Worm (Caenorhabditis elegans) whole organism, L1 larva: ENCODE measurements around the gene F58E6.5.

Source experiments
- C04F5.9 ChIP-seq: sonication (generic microtip); optimal IDR thresholded peaks from 2 replicates; lab custom pipeline; 2016; ENCODE audit warnings: missing genetic modification characterization, missing compliant biosample characterization
- C16A3.4 ChIP-seq: fragments of 150-350 bp; optimal IDR thresholded peaks from 2 replicates; lab custom pipeline; 2014; ENCODE audit warnings: missing biosample characterization, missing genetic modification characterization
- Y116A8C.19 ChIP-seq: sonication (generic microtip); optimal IDR thresholded peaks from 2 replicates; lab custom pipeline; 2016; ENCODE audit warnings: missing compliant biosample characterization, missing genetic modification characterization, borderline replicate concordance
- alr-1 ChIP-seq: fragments of 200-800 bp; sonication (Bioruptor generic); optimal IDR thresholded peaks from 2 replicates; lab custom pipeline; 2018; ENCODE audit warnings: borderline replicate concordance, mild to moderate bottlenecking, missing genetic modification characterization, missing compliant biosample characterization
- aly-2 ChIP-seq: fragments of 150-350 bp; optimal IDR thresholded peaks from 2 replicates; lab custom pipeline; 2014; ENCODE audit warnings: missing biosample characterization, missing genetic modification characterization
- ama-1 ChIP-seq: fragments of 150-350 bp; optimal IDR thresholded peaks from 2 replicates; lab custom pipeline; 2014
- blmp-1 ChIP-seq: fragments of 150-350 bp; optimal IDR thresholded peaks from 2 replicates; lab custom pipeline; 2014; ENCODE audit warnings: missing biosample characterization, missing genetic modification characterization
- ceh-82 ChIP-seq, 3 experiments: fragments of 150-350 bp in 1 of 3; sonication (generic microtip) in 2 of 3; optimal IDR thresholded peaks; 2 replicates each; lab custom pipeline; 2014 to 2017; ENCODE audit warnings: missing biosample characterization in 3 of 3, missing genetic modification characterization in 3 of 3
- ceh-90 ChIP-seq: sonication (generic microtip); optimal IDR thresholded peaks from 2 replicates; lab custom pipeline; 2016; ENCODE audit warnings: missing genetic modification characterization, missing compliant biosample characterization
- ces-1 ChIP-seq: fragments of 150-350 bp; optimal IDR thresholded peaks from 2 replicates; lab custom pipeline; 2014; ENCODE audit warnings: missing biosample characterization, missing genetic modification reagents, missing genetic modification characterization
- dsc-1 ChIP-seq: sonication (generic microtip); optimal IDR thresholded peaks from 2 replicates; lab custom pipeline; 2016; ENCODE audit warnings: mild to moderate bottlenecking, missing genetic modification characterization, missing compliant biosample characterization
- efl-1 ChIP-seq, 4 experiments: fragments of 150-350 bp; optimal IDR thresholded peaks in 3 of 4; peaks in 1 of 4; 1 replicate in 1 of 4; 2 replicates in 3 of 4; lab custom pipeline; 2014; ENCODE audit warnings: missing biosample characterization in 2 of 4, missing genetic modification characterization in 2 of 4, missing genetic modification reagents in 2 of 4
- egl-13 ChIP-seq: sonication (generic microtip); optimal IDR thresholded peaks from 2 replicates; lab custom pipeline; 2016; ENCODE audit warnings: missing genotype, missing genetic modification reagents, missing genetic modification characterization, missing compliant biosample characterization
- elt-2 ChIP-seq: sonication (generic microtip); optimal IDR thresholded peaks from 2 replicates; lab custom pipeline; 2016; ENCODE audit warnings: missing genetic modification characterization, mild to moderate bottlenecking, inconsistent platforms, missing compliant biosample characterization, missing genetic modification reagents
- elt-3 ChIP-seq, 6 experiments: fragments of 150-350 bp in 1 of 6; sonication (generic microtip); optimal IDR thresholded peaks; 2 replicates each; lab custom pipeline; 2017 to 2018; ENCODE audit warnings: missing biosample characterization in 6 of 6, missing genetic modification characterization in 6 of 6, inconsistent platforms in 1 of 6
- fkh-10 ChIP-seq: sonication (generic microtip); optimal IDR thresholded peaks from 2 replicates; lab custom pipeline; 2017; ENCODE audit warnings: missing biosample characterization, missing genetic modification reagents, missing genetic modification characterization
- fkh-4 ChIP-seq: sonication (generic microtip); optimal IDR thresholded peaks from 2 replicates; lab custom pipeline; 2016; ENCODE audit warnings: missing compliant biosample characterization, missing genetic modification characterization, borderline replicate concordance
- hlh-17 ChIP-seq: fragments of 200-800 bp; sonication (Bioruptor generic); optimal IDR thresholded peaks from 2 replicates; lab custom pipeline; 2018; ENCODE audit warnings: missing genetic modification characterization, mild to moderate bottlenecking, missing compliant biosample characterization, moderate library complexity, borderline replicate concordance
- hlh-4 ChIP-seq: sonication (generic microtip); optimal IDR thresholded peaks from 2 replicates; lab custom pipeline; 2016; ENCODE audit warnings: mild to moderate bottlenecking, missing genetic modification characterization, missing compliant biosample characterization
- isw-1 ChIP-seq: fragments of 200-800 bp; sonication (Bioruptor generic); IDR thresholded peaks from 2 replicates; pipeline ENCODE4 v1.3.6; 2022; ENCODE audit warnings: missing genetic modification characterization, missing compliant biosample characterization
- jun-1 ChIP-seq: fragments of 150-350 bp; optimal IDR thresholded peaks from 2 replicates; lab custom pipeline; 2014; ENCODE audit warnings: missing biosample characterization, missing genetic modification reagents, missing genetic modification characterization
- lin-13 ChIP-seq: fragments of 150-350 bp; optimal IDR thresholded peaks from 2 replicates; lab custom pipeline; 2014; ENCODE audit warnings: missing biosample characterization, missing genetic modification reagents, missing genetic modification characterization
- lin-15B ChIP-seq: fragments of 150-350 bp; sonication (generic microtip); optimal IDR thresholded peaks from 3 replicates; lab custom pipeline; 2014; ENCODE audit warnings: missing biosample characterization, missing genetic modification characterization
- lin-39 ChIP-seq: fragments of 150-350 bp; optimal IDR thresholded peaks from 2 replicates; lab custom pipeline; 2014; ENCODE audit warnings: missing biosample characterization, missing genetic modification reagents, missing genetic modification characterization
- mdl-1 ChIP-seq, 2 experiments: fragments of 150-350 bp; optimal IDR thresholded peaks; 2 replicates each; lab custom pipeline; 2014 to 2017; ENCODE audit warnings: missing biosample characterization in 2 of 2, missing genetic modification characterization in 2 of 2, inconsistent platforms in 1 of 2
- mef-2 ChIP-seq: fragments of 150-350 bp; optimal IDR thresholded peaks from 2 replicates; lab custom pipeline; 2014; ENCODE audit warnings: missing biosample characterization, missing genetic modification characterization
- mep-1 ChIP-seq: fragments of 150-350 bp; optimal IDR thresholded peaks from 2 replicates; lab custom pipeline; 2014; ENCODE audit warnings: missing biosample characterization, missing genetic modification characterization
- nhr-12 ChIP-seq: sonication (generic microtip); optimal IDR thresholded peaks from 2 replicates; lab custom pipeline; 2017; ENCODE audit warnings: missing biosample characterization, missing genetic modification characterization
- nhr-237 ChIP-seq: fragments of 150-350 bp; optimal IDR thresholded peaks from 2 replicates; lab custom pipeline; 2014; ENCODE audit warnings: missing biosample characterization, missing genetic modification characterization
- nhr-77 ChIP-seq: fragments of 150-350 bp; optimal IDR thresholded peaks from 2 replicates; lab custom pipeline; 2014; ENCODE audit warnings: missing biosample characterization, missing genetic modification characterization
- nhr-84 ChIP-seq: sonication (generic microtip); optimal IDR thresholded peaks from 2 replicates; lab custom pipeline; 2017; ENCODE audit warnings: missing biosample characterization, missing genetic modification characterization
- pax-3 ChIP-seq: fragments of 200-800 bp; sonication (Bioruptor generic); optimal IDR thresholded peaks from 2 replicates; lab custom pipeline; 2018; ENCODE audit warnings: mild to moderate bottlenecking, missing genetic modification characterization, moderate library complexity, missing compliant biosample characterization
- pqm-1 ChIP-seq: sonication (generic microtip); optimal IDR thresholded peaks from 3 replicates; lab custom pipeline; 2017; ENCODE audit warnings: missing biosample characterization, missing genetic modification characterization
- tbx-2 ChIP-seq: sonication (generic microtip); optimal IDR thresholded peaks from 2 replicates; lab custom pipeline; 2016; ENCODE audit warnings: missing genetic modification characterization, missing compliant biosample characterization
- tlp-1 ChIP-seq: fragments of 150-350 bp; optimal IDR thresholded peaks from 2 replicates; lab custom pipeline; 2014; ENCODE audit warnings: missing biosample characterization, missing genetic modification characterization
- unc-62 ChIP-seq: fragments of 150-350 bp; optimal IDR thresholded peaks from 2 replicates; lab custom pipeline; 2014; ENCODE audit warnings: missing biosample characterization, missing genetic modification reagents, missing genetic modification characterization
- unc-86 ChIP-seq: sonication (generic microtip); optimal IDR thresholded peaks from 2 replicates; lab custom pipeline; 2016; ENCODE audit warnings: missing genetic modification characterization, missing compliant biosample characterization
- vab-15 ChIP-seq: sonication (generic microtip); optimal IDR thresholded peaks from 2 replicates; lab custom pipeline; 2017; ENCODE audit warnings: missing genotype, mild to moderate bottlenecking, missing genetic modification characterization, missing compliant biosample characterization
- zag-1 ChIP-seq: fragments of 150-350 bp; optimal IDR thresholded peaks from 2 replicates; lab custom pipeline; 2014; ENCODE audit warnings: missing biosample characterization, missing genetic modification characterization

F58E6.5 gene

ce11 chrV:9757884-9758283 lies 3.5 kb upstream of the F58E6.5 start, which contains the start of gene F58E6.11:
F58E6.11 (minus strand) TSS chrV:9757984.
- TF ChIP-seq nhr-84 (tag; lab: Kevin White, UChicago): no peak

DNA sequence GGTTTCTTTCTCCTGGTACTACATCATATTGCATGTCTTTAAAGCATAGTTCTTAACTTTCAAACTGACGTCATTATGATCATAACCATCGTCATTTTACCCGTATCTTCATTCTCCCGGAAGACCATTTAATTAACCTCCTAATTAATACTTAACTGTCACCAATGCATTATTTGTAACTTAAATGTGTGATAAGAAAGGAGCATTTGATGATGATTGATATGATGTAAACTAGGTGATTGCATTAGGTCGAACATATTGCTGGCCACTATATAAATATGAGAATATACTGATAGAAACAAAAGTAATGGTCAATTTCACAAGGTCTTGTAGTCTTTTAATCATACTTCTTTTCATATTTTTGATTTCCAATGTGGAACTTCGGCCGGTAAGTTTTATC lies 1.9 kb upstream of the F58E6.5 start, which contains the start of gene hrg-3:
Gene hrg-3 (plus strand): TSS at position 227 of the 400 bp plus-strand sequence.
- TF ChIP-seq lin-15B (tag; lab: Kevin White, UChicago) (no peak), alr-1 (tag; lab: Kevin White, UChicago) (no peak), ama-1 (lab: Kevin White, UChicago) (no peak), tlp-1 (tag; lab: Kevin White, UChicago) (no peak), nhr-12 (tag; lab: Kevin White, UChicago) (no peak), elt-2 (peak; percentile 87), vab-15 (tag; lab: Kevin White, UChicago) (no peak), ceh-82 (tag; optimal IDR thresholded peaks at IDR 0.05; lab: Kevin White, UChicago) (no peak), C04F5.9 (tag; lab: Kevin White, UChicago) (no peak), unc-86 (tag; lab: Kevin White, UChicago) (no peak), elt-3 (tag; optimal IDR thresholded peaks at IDR 0.05; lab: Kevin White, UChicago) (no peak), mdl-1 (tag; optimal IDR thresholded peaks at IDR 0.05; lab: Kevin White, UChicago) (no peak), pqm-1 (peak; percentile 2), Y116A8C.19 (tag; lab: Kevin White, UChicago) (no peak)

DNA sequence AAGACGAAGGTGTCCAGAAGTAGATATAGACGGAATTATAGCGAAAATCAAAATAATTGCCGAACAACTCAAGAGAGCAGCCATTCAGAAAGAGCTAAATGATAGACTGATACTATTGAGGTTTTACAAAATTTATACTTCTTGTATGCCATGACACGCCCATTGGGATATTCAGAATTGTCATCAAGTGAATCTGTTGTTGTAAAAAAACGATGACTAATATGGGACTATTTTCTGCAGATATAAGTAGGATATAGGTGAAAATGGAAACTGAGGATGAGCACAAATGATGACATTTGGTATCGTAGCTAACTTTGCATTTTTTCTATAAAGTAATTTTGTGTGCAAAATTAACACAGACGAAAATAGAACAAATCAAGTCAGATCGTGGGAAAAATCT lies 1.4 kb upstream of the F58E6.5 start, which contains the start of gene F58E6.8:
Gene F58E6.8 (minus strand): TSS at position 101 of the 400 bp plus-strand sequence.
- TF ChIP-seq vab-15 (tag; lab: Kevin White, UChicago): no peak
- no peak for TF ChIP-seq mep-1
- no peak for TF ChIP-seq unc-86 (tag; lab: Kevin White, UChicago)
- no peak for TF ChIP-seq hlh-4 (tag; lab: Kevin White, UChicago)
- TF ChIP-seq lin-39 (tag; lab: Kevin White, UChicago): no peak
- no peak for TF ChIP-seq ceh-90 (tag; lab: Kevin White, UChicago)
- TF ChIP-seq fkh-4 (tag; lab: Kevin White, UChicago): no peak
- no peak for TF ChIP-seq lin-13
- no peak for TF ChIP-seq dsc-1
- TF ChIP-seq ces-1: no peak
- TF ChIP-seq blmp-1 (tag; lab: Kevin White, UChicago): no peak

DNA sequence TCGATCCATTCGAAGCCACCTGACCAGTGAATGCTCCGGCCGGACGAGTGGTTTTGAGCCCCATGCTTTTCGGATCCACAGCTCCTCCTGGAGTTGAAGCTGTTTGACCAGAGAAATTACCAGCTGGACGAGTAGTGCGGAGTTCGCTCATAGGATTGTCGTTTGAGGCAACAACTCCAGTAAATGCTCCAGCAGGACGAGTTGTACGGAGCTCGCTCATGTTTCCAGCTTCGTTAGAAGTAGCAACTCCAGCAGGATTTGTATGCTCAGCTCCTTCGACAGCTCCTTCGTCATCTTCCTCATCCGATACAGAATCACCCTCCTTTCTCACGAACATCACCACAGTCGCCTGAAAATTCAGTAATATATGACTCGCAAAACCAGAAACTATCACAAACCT lies 805 bp downstream of the F58E6.5 start:
- TF ChIP-seq Y116A8C.19 (tag; lab: Kevin White, UChicago) (no peak), zag-1 (tag; lab: Kevin White, UChicago) (no peak), mdl-1 (tag; optimal IDR thresholded peaks at IDR 0.05; lab: Kevin White, UChicago) (no peak), tbx-2 (tag; lab: Kevin White, UChicago) (no peak), mef-2 (no peak), efl-1 (optimal IDR thresholded peaks at IDR 0.05; lab: Kevin White, UChicago) (no peak), efl-1 (GFP tag; optimal IDR thresholded peaks at IDR 0.05 in 1 of 2; lab: Kevin White, UChicago) (peak in 1 of 2 experiments; percentile 84), aly-2 (tag; lab: Kevin White, UChicago) (no peak), nhr-77 (tag; lab: Kevin White, UChicago) (no peak)

DNA sequence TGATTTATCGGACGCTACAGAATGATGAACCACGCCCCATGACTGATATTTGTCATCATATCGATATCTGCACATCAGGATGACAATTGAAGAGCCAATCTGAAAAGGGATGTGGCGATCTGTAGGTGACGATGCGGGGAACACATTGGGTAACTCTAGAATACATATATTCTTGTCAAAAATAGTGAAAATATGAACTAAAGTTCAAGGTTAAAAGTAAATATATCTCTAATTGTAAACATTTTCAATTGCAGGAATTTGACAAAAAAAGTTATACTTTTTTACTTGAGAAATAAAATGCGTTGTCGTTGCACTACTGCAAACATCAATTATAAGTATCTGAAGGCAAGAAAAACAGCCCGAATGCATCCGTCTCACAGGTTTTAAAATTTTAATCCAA lies 1.4 kb downstream of the F58E6.5 start, which contains the start of gene F58E6.6:
Gene F58E6.6 (minus strand): TSS at position 101 of the 400 bp plus-strand sequence.
- TF ChIP-seq C16A3.4 (tag; lab: Kevin White, UChicago): no peak
- TF ChIP-seq fkh-10 (GFP tag; lab: Kevin White, UChicago): no peak
- TF ChIP-seq pax-3 (tag; lab: Kevin White, UChicago): no peak
- TF ChIP-seq egl-13 (tag; lab: Kevin White, UChicago): no peak
- TF ChIP-seq jun-1 (tag; lab: Kevin White, UChicago): no peak
- TF ChIP-seq nhr-237 (tag; lab: Kevin White, UChicago): no peak
- no peak for TF ChIP-seq hlh-17 (GFP tag; lab: Kevin White, UChicago)
- no peak for TF ChIP-seq Y116A8C.19 (tag; lab: Kevin White, UChicago)
- no peak for TF ChIP-seq unc-62 (GFP tag; lab: Kevin White, UChicago)
- no peak for TF ChIP-seq isw-1 (GFP tag; lab: Robert Waterston, UW)
- TF ChIP-seq elt-2: no peak
- TF ChIP-seq pqm-1: no peak
- no peak for TF ChIP-seq vab-15 (tag; lab: Kevin White, UChicago)
- TF ChIP-seq elt-3 (tag; optimal IDR thresholded peaks at IDR 0.05; lab: Kevin White, UChicago): no peak
